Worm (Caenorhabditis elegans): ENCODE data around the gene srz-100.

Gene srz-100

DNA sequence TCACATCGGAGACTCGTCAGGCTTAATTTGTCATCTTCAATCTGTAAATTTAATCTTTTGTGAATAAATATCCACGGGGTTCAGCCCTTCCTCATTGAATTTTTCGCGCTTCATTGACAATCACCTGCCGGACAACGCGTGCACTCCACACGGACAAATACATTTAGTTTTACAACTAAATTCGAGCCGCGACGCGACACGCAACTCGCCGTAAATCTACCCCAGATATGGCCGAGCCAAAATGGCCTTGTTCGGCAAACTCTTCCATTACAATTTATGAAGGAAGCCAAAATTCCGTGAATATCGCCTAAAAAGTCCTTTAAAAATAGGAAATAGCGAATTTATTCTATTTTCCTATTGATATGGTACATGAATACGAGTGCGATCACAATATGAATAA is 13.1 kb downstream of the srz-100 start (continued):
- peak; percentile 61 for TF ChIP-seq xnd-1 (tag; optimal IDR thresholded peaks at IDR 0.05)
- TF ChIP-seq lin-26 (GFP tag; IDR thresholded peaks at IDR 0.05) = peak; percentile 66

DNA sequence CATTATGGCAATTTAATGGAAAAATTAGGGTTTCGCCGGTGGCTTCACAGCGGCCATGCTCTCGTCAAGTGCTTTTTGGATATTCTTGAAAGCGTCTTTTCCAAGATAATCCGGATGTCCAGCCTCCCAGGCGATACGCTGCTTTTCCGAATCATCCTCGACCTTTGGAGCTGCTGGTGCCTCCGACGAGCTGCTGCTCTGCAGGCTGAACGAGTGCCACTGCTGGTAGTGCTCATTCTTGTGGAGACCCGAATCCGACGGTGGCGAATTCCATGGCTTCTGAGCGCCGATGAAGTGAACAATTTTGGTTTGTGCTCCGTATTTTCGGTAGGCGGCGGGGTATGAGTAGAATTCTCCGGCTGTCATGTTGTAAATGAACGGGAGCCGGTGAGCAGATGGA is 13.5 kb downstream of the srz-100 start:
- 0 out of 2 replicates have a peak, but pooled peaks have one; percentile 21 for TF ChIP-seq dox-1 (GFP tag; IDR thresholded peaks at IDR 0.05)
- TF ChIP-seq nfya-2 (GFP tag; IDR thresholded peaks at IDR 0.05) = no peak
- TF ChIP-seq egrh-3 (GFP tag; IDR thresholded peaks at IDR 0.05) = peak; percentile 63; the same call in 1 of the 2 replicates
- TF ChIP-seq cebp-1 (GFP tag; IDR thresholded peaks at IDR 0.05) = no peak
- TF ChIP-seq cebp-1 (tag; optimal IDR thresholded peaks at IDR 0.05) = no peak
- no peak for TF ChIP-seq repo-1 (tag; optimal IDR thresholded peaks at IDR 0.05)
- no peak for TF ChIP-seq ztf-28 (GFP tag; IDR thresholded peaks at IDR 0.05)
- TF ChIP-seq Y53G8AR.9 (GFP tag; conservative IDR thresholded peaks at IDR 0.05) = no peak
- no peak for TF ChIP-seq hlh-12 (tag; optimal IDR thresholded peaks at IDR 0.05)
- TF ChIP-seq fkh-3 (tag; optimal IDR thresholded peaks at IDR 0.05) = no peak
- TF ChIP-seq lin-35 (GFP tag; optimal IDR thresholded peaks at IDR 0.05) = no peak
- TF ChIP-seq egl-44 (GFP tag; IDR thresholded peaks at IDR 0.05) = no peak
- no peak for TF ChIP-seq let-526 (GFP tag; IDR thresholded peaks at IDR 0.05)
- no peak for TF ChIP-seq xnd-1 (tag; optimal IDR thresholded peaks at IDR 0.05)
- no peak for TF ChIP-seq C06A6.2 (GFP tag; conservative IDR thresholded peaks at IDR 0.05)
- no peak for TF ChIP-seq snpc-1.3 (tag; optimal IDR thresholded peaks at IDR 0.05; ENCODE audit: insufficient read depth)
- no peak for TF ChIP-seq akir-1 (GFP tag; optimal IDR thresholded peaks at IDR 0.05)
- TF ChIP-seq F49E8.2 (tag; optimal IDR thresholded peaks at IDR 0.05; ENCODE audit: insufficient read depth) = no peak
- peak; percentile 74 for TF ChIP-seq zfh-2 (GFP tag; conservative IDR thresholded peaks at IDR 0.05)
- no peak for TF ChIP-seq nhr-120 (GFP tag; IDR thresholded peaks at IDR 0.05)

- no peak for TF ChIP-seq let-607 (tag; optimal IDR thresholded peaks at IDR 0.05)
- no peak for TF ChIP-seq cebp-1 (GFP tag; IDR thresholded peaks at IDR 0.05)
- no peak for TF ChIP-seq cebp-1 (tag; optimal IDR thresholded peaks at IDR 0.05)
- TF ChIP-seq F49E8.2 (tag; optimal IDR thresholded peaks at IDR 0.05; ENCODE audit: insufficient read depth) = peak; percentile 22
- no peak for TF ChIP-seq lsy-27 (tag; optimal IDR thresholded peaks at IDR 0.05; ENCODE audit: borderline replicate concordance, insufficient read depth)
- TF ChIP-seq ceh-91 (GFP tag; IDR thresholded peaks at IDR 0.05) = peak; percentile 66
- peak in 1 of 3 experiments; percentile 53 for TF ChIP-seq lin-35 (GFP tag; optimal IDR thresholded peaks at IDR 0.05)
- no peak for TF ChIP-seq gei-17 (GFP tag; optimal IDR thresholded peaks at IDR 0.05)
- TF ChIP-seq attf-5 (GFP tag; optimal IDR thresholded peaks at IDR 0.05) = no peak
- TF ChIP-seq F55B11.4 (tag; optimal IDR thresholded peaks at IDR 0.05; ENCODE audit: borderline replicate concordance, insufficient read depth) = no peak
- no peak for TF ChIP-seq sptf-2 (GFP tag; optimal IDR thresholded peaks at IDR 0.05)
- no peak for TF ChIP-seq B0019.2 (GFP tag; conservative IDR thresholded peaks at IDR 0.05)
- TF ChIP-seq ceh-100 (GFP tag; IDR thresholded peaks at IDR 0.05) = peak; percentile 71
- peak; percentile 83 for TF ChIP-seq xnd-1 (tag; optimal IDR thresholded peaks at IDR 0.05)
- TF ChIP-seq egl-44 (GFP tag; IDR thresholded peaks at IDR 0.05) = no peak
- TF ChIP-seq die-1 (tag; optimal IDR thresholded peaks at IDR 0.05) = no peak
- no peak for TF ChIP-seq repo-1 (tag; optimal IDR thresholded peaks at IDR 0.05)
- TF ChIP-seq ztf-3 (GFP tag; optimal IDR thresholded peaks at IDR 0.05) = no peak
- TF ChIP-seq tbx-9 (tag; optimal IDR thresholded peaks at IDR 0.05; ENCODE audit: borderline replicate concordance) = no peak
- peak; percentile 25 for TF ChIP-seq lsl-1 (GFP tag; optimal IDR thresholded peaks at IDR 0.05)
- TF ChIP-seq bed-2 (GFP tag; IDR thresholded peaks at IDR 0.05) = no peak
- TF ChIP-seq athp-1 (tag; optimal IDR thresholded peaks at IDR 0.05) = no peak
- TF ChIP-seq zim-3 (tag; optimal IDR thresholded peaks at IDR 0.05) = no peak
- no peak for TF ChIP-seq Y53F4B.3 (GFP tag; IDR thresholded peaks at IDR 0.05)
- no peak for TF ChIP-seq dox-1 (GFP tag; IDR thresholded peaks at IDR 0.05)
- no peak for TF ChIP-seq ceh-40 (GFP tag; IDR thresholded peaks at IDR 0.05)
- peak; percentile 2 for TF ChIP-seq snpc-1.1 (tag; optimal IDR thresholded peaks at IDR 0.05; ENCODE audit: insufficient read depth)
- TF ChIP-seq hsf-1 (GFP tag; IDR thresholded peaks at IDR 0.05) = peak; percentile 62; the same call in 1 of the 2 replicates
- TF ChIP-seq attf-6 (GFP tag; IDR thresholded peaks at IDR 0.05) = peak; percentile 78
These were observed 14.7 kb downstream of the srz-100 start, which contains the start of gene gyg-2 for ce11 chrV:16746231-16746990. gyg-2 (minus strand) TSS chrV:16746258.

All from whole organism, young adult.